Worm (Caenorhabditis elegans) whole organism, early embryonic: ENCODE results near the gene T04A6.3.

Experiments
- B0310.2 ChIP-seq: sonication (generic microtip); optimal IDR thresholded peaks from 2 replicates; lab custom pipeline; 2016; ENCODE audit warnings: mild to moderate bottlenecking, missing genetic modification characterization, missing compliant biosample characterization
- F13C5.2 ChIP-seq: sonication (generic microtip); optimal IDR thresholded peaks from 2 replicates; lab custom pipeline; 2017; ENCODE audit warnings: mild to moderate bottlenecking, missing genetic modification characterization, inconsistent platforms, missing compliant biosample characterization
- aly-1 ChIP-seq: sonication (generic microtip); optimal IDR thresholded peaks from 2 replicates; lab custom pipeline; 2016; ENCODE audit warnings: missing genetic modification characterization, missing compliant biosample characterization
- ama-1 ChIP-seq: fragments of 150-350 bp; optimal IDR thresholded peaks from 2 replicates; lab custom pipeline; 2014
- ceh-36 ChIP-seq: sonication (generic microtip); optimal IDR thresholded peaks from 2 replicates; lab custom pipeline; 2016; ENCODE audit warnings: missing genetic modification characterization, inconsistent platforms, missing compliant biosample characterization
- ets-7 ChIP-seq: sonication (generic microtip); optimal IDR thresholded peaks from 2 replicates; lab custom pipeline; 2016; ENCODE audit warnings: missing genotype, missing genetic modification characterization, missing compliant biosample characterization
- flt-1 ChIP-seq: fragments of 200-800 bp; sonication (Bioruptor generic); IDR thresholded peaks from 2 replicates; pipeline ENCODE4 v1.3.6; 2022; ENCODE audit warnings: missing genetic modification characterization, missing compliant biosample characterization
- hnd-1 ChIP-seq: sonication (generic microtip); optimal IDR thresholded peaks from 2 replicates; lab custom pipeline; 2016; ENCODE audit warnings: missing genetic modification characterization, missing compliant biosample characterization
- pes-1 ChIP-seq: fragments of 200-800 bp; sonication (Bioruptor generic); IDR thresholded peaks from 2 replicates; pipeline ENCODE4 v1.3.6; 2022; ENCODE audit warnings: missing genetic modification reagents, missing genetic modification characterization, missing compliant biosample characterization
- scrt-1 ChIP-seq: fragments of 200-800 bp; sonication (Bioruptor generic); IDR thresholded peaks from 2 replicates; pipeline ENCODE4 v1.3.6; 2022; ENCODE audit warnings: missing genetic modification characterization, missing compliant biosample characterization
- sea-1 ChIP-seq: fragments of 200-800 bp; sonication (Bioruptor generic); conservative IDR thresholded peaks from 2 replicates; pipeline ENCODE4 v1.3.6; 2022; ENCODE audit warnings: missing genetic modification characterization, missing compliant biosample characterization
- tbx-11 ChIP-seq: fragments of 200-800 bp; sonication (Bioruptor generic); IDR thresholded peaks from 2 replicates; pipeline ENCODE4 v1.3.6; 2022; ENCODE audit warnings: missing genetic modification characterization, missing compliant biosample characterization
- tbx-37 ChIP-seq: fragments of 200-800 bp; sonication (Bioruptor generic); conservative IDR thresholded peaks from 2 replicates; pipeline ENCODE4 v1.3.6; 2022; ENCODE audit warnings: missing genetic modification reagents, missing genetic modification characterization, missing compliant biosample characterization
- tra-4 ChIP-seq: sonication (generic microtip); optimal IDR thresholded peaks from 2 replicates; lab custom pipeline; 2017; ENCODE audit warnings: missing genetic modification characterization, missing compliant biosample characterization

ce11 chrIII:7618294-7618693 lies 10.2 kb upstream of the T04A6.3 start:
- no peak for TF ChIP-seq ama-1
- no peak for TF ChIP-seq ceh-36 (tag; lab: Kevin White, UChicago)
- no peak for TF ChIP-seq flt-1
- TF ChIP-seq tbx-11 (GFP tag; lab: Robert Waterston, UW): no peak
- TF ChIP-seq pes-1 (GFP tag; lab: Robert Waterston, UW): no peak
- TF ChIP-seq tbx-37 (GFP tag; lab: Robert Waterston, UW): no peak
- no peak for TF ChIP-seq B0310.2 (tag; lab: Kevin White, UChicago)
- no peak for TF ChIP-seq aly-1 (tag; lab: Kevin White, UChicago)
- no peak for TF ChIP-seq hnd-1 (tag; lab: Kevin White, UChicago)
- TF ChIP-seq scrt-1 (GFP tag; lab: Robert Waterston, UW): no peak
- no peak for TF ChIP-seq tra-4 (tag; lab: Kevin White, UChicago)
- TF ChIP-seq ets-7 (tag; lab: Kevin White, UChicago): no peak
- no peak for TF ChIP-seq F13C5.2 (tag; lab: Kevin White, UChicago)
- no peak for TF ChIP-seq sea-1 (GFP tag; lab: Robert Waterston, UW)
